Worm (Caenorhabditis elegans) whole organism, L3 larva: ENCODE measurements around the gene fubl-3.

ENCODE experiments used
- R02D3.7 ChIP-seq: fragments of 150-350 bp; optimal IDR thresholded peaks from 2 replicates; lab custom pipeline; 2014; ENCODE audit warnings: missing biosample characterization, missing genetic modification characterization
- ZK546.5 ChIP-seq: sonication (generic microtip); optimal IDR thresholded peaks from 2 replicates; lab custom pipeline; 2017; ENCODE audit warnings: missing biosample characterization, missing genetic modification characterization
- aly-2 ChIP-seq: fragments of 150-350 bp; optimal IDR thresholded peaks from 2 replicates; lab custom pipeline; 2014; ENCODE audit warnings: missing biosample characterization, missing genetic modification characterization
- ama-1 ChIP-seq: fragments of 150-350 bp; optimal IDR thresholded peaks from 2 replicates; lab custom pipeline; 2018
- ceh-16 ChIP-seq: sonication (generic microtip); optimal IDR thresholded peaks from 2 replicates; lab custom pipeline; 2017; ENCODE audit warnings: missing biosample characterization, missing genetic modification characterization
- ceh-28 ChIP-seq: fragments of 150-350 bp; optimal IDR thresholded peaks from 2 replicates; lab custom pipeline; 2014; ENCODE audit warnings: missing biosample characterization, missing genetic modification reagents, missing genetic modification characterization
- ceh-82 ChIP-seq: fragments of 150-350 bp; optimal IDR thresholded peaks from 2 replicates; lab custom pipeline; 2014; ENCODE audit warnings: missing biosample characterization, missing genetic modification characterization
- ceh-9 ChIP-seq: sonication (generic microtip); optimal IDR thresholded peaks from 2 replicates; lab custom pipeline; 2018; ENCODE audit warnings: missing biosample characterization, missing genetic modification characterization
- daf-12 ChIP-seq: fragments of 150-350 bp; optimal IDR thresholded peaks from 2 replicates; lab custom pipeline; 2014; ENCODE audit warnings: missing biosample characterization, missing genetic modification reagents, missing genetic modification characterization
- egl-27 ChIP-seq: sonication (generic microtip); optimal IDR thresholded peaks from 4 replicates; lab custom pipeline; 2017; ENCODE audit warnings: missing biosample characterization, missing genetic modification reagents, missing genetic modification characterization
- egl-5 ChIP-seq: fragments of 150-350 bp; optimal IDR thresholded peaks from 2 replicates; lab custom pipeline; 2017; ENCODE audit warnings: missing biosample characterization, missing genetic modification reagents, missing genetic modification characterization, inconsistent platforms
- elt-1 ChIP-seq: fragments of 150-350 bp; optimal IDR thresholded peaks from 2 replicates; lab custom pipeline; 2014; ENCODE audit warnings: missing biosample characterization, missing genetic modification characterization
- elt-2 ChIP-seq: sonication (generic microtip); optimal IDR thresholded peaks from 2 replicates; lab custom pipeline; 2016; ENCODE audit warnings: missing genetic modification reagents, mild to moderate bottlenecking, missing genetic modification characterization, missing compliant biosample characterization
- elt-3 ChIP-seq, 3 experiments: fragments of 150-350 bp in 1 of 3; sonication (generic microtip) in 2 of 3; optimal IDR thresholded peaks; 2 replicates in 2 of 3; 4 replicates in 1 of 3; lab custom pipeline; 2014 to 2017; ENCODE audit warnings: missing biosample characterization in 3 of 3, missing genetic modification characterization in 3 of 3
- eor-1 ChIP-seq, 2 experiments: fragments of 150-350 bp; optimal IDR thresholded peaks; 2 replicates each; lab custom pipeline; 2014 to 2018; ENCODE audit warnings: missing biosample characterization in 2 of 2, missing genetic modification characterization in 2 of 2
- fkh-10 ChIP-seq: sonication (generic microtip); optimal IDR thresholded peaks from 2 replicates; lab custom pipeline; 2017; ENCODE audit warnings: missing biosample characterization, missing genetic modification reagents, missing genetic modification characterization
- fkh-2 ChIP-seq: fragments of 150-350 bp; optimal IDR thresholded peaks from 2 replicates; lab custom pipeline; 2014; ENCODE audit warnings: missing biosample characterization, missing genetic modification reagents, missing genetic modification characterization
- fos-1 ChIP-seq: fragments of 150-350 bp; optimal IDR thresholded peaks from 2 replicates; lab custom pipeline; 2014; ENCODE audit warnings: missing biosample characterization, missing genetic modification characterization
- hmg-11 ChIP-seq: sonication (generic microtip); optimal IDR thresholded peaks from 2 replicates; lab custom pipeline; 2016; ENCODE audit warnings: missing genetic modification characterization, missing compliant biosample characterization
- jun-1 ChIP-seq: fragments of 150-350 bp; optimal IDR thresholded peaks from 2 replicates; lab custom pipeline; 2014; ENCODE audit warnings: missing biosample characterization, missing genetic modification reagents, missing genetic modification characterization
- lin-15B ChIP-seq: fragments of 150-350 bp; optimal IDR thresholded peaks from 2 replicates; lab custom pipeline; 2014; ENCODE audit warnings: missing biosample characterization, missing genetic modification characterization
- lin-39 ChIP-seq: fragments of 150-350 bp; optimal IDR thresholded peaks from 2 replicates; lab custom pipeline; 2018; ENCODE audit warnings: missing biosample characterization, missing genetic modification reagents, missing genetic modification characterization
- lsy-12 ChIP-seq: sonication (generic microtip); optimal IDR thresholded peaks from 2 replicates; lab custom pipeline; 2016; ENCODE audit warnings: mild to moderate bottlenecking, missing genetic modification characterization, missing compliant biosample characterization
- mdl-1 ChIP-seq: fragments of 150-350 bp; optimal IDR thresholded peaks from 2 replicates; lab custom pipeline; 2014; ENCODE audit warnings: missing biosample characterization, missing genetic modification characterization
- mml-1 ChIP-seq: fragments of 150-350 bp; sonication (generic microtip); optimal IDR thresholded peaks from 3 replicates; lab custom pipeline; 2014; ENCODE audit warnings: missing biosample characterization, missing genetic modification characterization
- nfya-1 ChIP-seq: sonication (generic microtip); optimal IDR thresholded peaks from 2 replicates; lab custom pipeline; 2017; ENCODE audit warnings: missing genetic modification characterization, mild to moderate bottlenecking, missing compliant biosample characterization, antibody characterized with exemption, moderate library complexity; ENCODE audit not compliant: insufficient read depth
- nhr-11 ChIP-seq: fragments of 150-350 bp; optimal IDR thresholded peaks from 2 replicates; lab custom pipeline; 2014; ENCODE audit warnings: missing biosample characterization, missing genetic modification characterization
- nhr-12 ChIP-seq: fragments of 150-350 bp; optimal IDR thresholded peaks from 2 replicates; lab custom pipeline; 2014; ENCODE audit warnings: missing biosample characterization, missing genetic modification characterization
- nhr-23 ChIP-seq: fragments of 150-350 bp; optimal IDR thresholded peaks from 2 replicates; lab custom pipeline; 2014; ENCODE audit warnings: missing biosample characterization, missing genetic modification reagents, missing genetic modification characterization
- nhr-237 ChIP-seq: fragments of 150-350 bp; optimal IDR thresholded peaks from 2 replicates; lab custom pipeline; 2014; ENCODE audit warnings: missing biosample characterization, missing genetic modification characterization
- nhr-25 ChIP-seq: sonication (generic microtip); optimal IDR thresholded peaks from 2 replicates; lab custom pipeline; 2017; ENCODE audit warnings: missing biosample characterization, missing genetic modification characterization
- nhr-28 ChIP-seq: fragments of 150-350 bp; optimal IDR thresholded peaks from 2 replicates; lab custom pipeline; 2014; ENCODE audit warnings: missing biosample characterization, missing genetic modification characterization
- nhr-43 ChIP-seq: sonication (generic microtip); optimal IDR thresholded peaks from 2 replicates; lab custom pipeline; 2016; ENCODE audit warnings: mild to moderate bottlenecking, missing genetic modification characterization, missing compliant biosample characterization; ENCODE audit not compliant: poor library complexity, severe bottlenecking
- nhr-67 ChIP-seq: fragments of 150-350 bp; optimal IDR thresholded peaks from 2 replicates; lab custom pipeline; 2014; ENCODE audit warnings: missing biosample characterization, missing genetic modification characterization
- nhr-76 ChIP-seq: fragments of 150-350 bp; sonication (generic microtip); optimal IDR thresholded peaks from 5 replicates; lab custom pipeline; 2014; ENCODE audit warnings: missing biosample characterization, missing genetic modification characterization
- nhr-77 ChIP-seq: fragments of 150-350 bp; optimal IDR thresholded peaks from 2 replicates; lab custom pipeline; 2014; ENCODE audit warnings: missing biosample characterization, missing genetic modification characterization
- pha-4 ChIP-seq: fragments of 150-350 bp; optimal IDR thresholded peaks from 2 replicates; lab custom pipeline; 2014; ENCODE audit warnings: missing biosample characterization, missing genetic modification reagents, missing genetic modification characterization
- pqm-1 ChIP-seq: fragments of 150-350 bp; optimal IDR thresholded peaks from 2 replicates; lab custom pipeline; 2017; ENCODE audit warnings: missing biosample characterization, missing genetic modification characterization, inconsistent platforms
- sea-2 ChIP-seq: fragments of 150-350 bp; sonication (generic microtip); optimal IDR thresholded peaks from 4 replicates; lab custom pipeline; 2014; ENCODE audit warnings: missing biosample characterization, missing genetic modification reagents, missing genetic modification characterization
- skn-1 ChIP-seq: fragments of 150-350 bp; optimal IDR thresholded peaks from 2 replicates; lab custom pipeline; 2014; ENCODE audit warnings: missing biosample characterization, missing genetic modification characterization
- snpc-4 ChIP-seq: fragments of 150-350 bp; optimal IDR thresholded peaks from 2 replicates; lab custom pipeline; 2014; ENCODE audit warnings: missing biosample characterization, missing genetic modification characterization
- tbx-2 ChIP-seq: sonication (generic microtip); optimal IDR thresholded peaks from 2 replicates; lab custom pipeline; 2016; ENCODE audit warnings: mild to moderate bottlenecking, missing genetic modification characterization, missing compliant biosample characterization
- unc-39 ChIP-seq: sonication (generic microtip); optimal IDR thresholded peaks from 4 replicates; lab custom pipeline; 2017; ENCODE audit warnings: missing biosample characterization, missing genetic modification characterization
- unc-62 ChIP-seq: fragments of 150-350 bp; sonication (generic microtip); optimal IDR thresholded peaks from 4 replicates; lab custom pipeline; 2014; ENCODE audit warnings: missing biosample characterization, missing genetic modification reagents, missing genetic modification characterization
- zag-1 ChIP-seq: fragments of 150-350 bp; optimal IDR thresholded peaks from 2 replicates; lab custom pipeline; 2014; ENCODE audit warnings: missing biosample characterization, missing genetic modification characterization
- ztf-11 ChIP-seq: fragments of 150-350 bp; optimal IDR thresholded peaks from 2 replicates; lab custom pipeline; 2014; ENCODE audit warnings: missing biosample characterization, missing genetic modification characterization
- ztf-4 ChIP-seq: fragments of 150-350 bp; optimal IDR thresholded peaks from 2 replicates; lab custom pipeline; 2014; ENCODE audit warnings: missing biosample characterization, missing genetic modification characterization

The fubl-3 gene

DNA sequence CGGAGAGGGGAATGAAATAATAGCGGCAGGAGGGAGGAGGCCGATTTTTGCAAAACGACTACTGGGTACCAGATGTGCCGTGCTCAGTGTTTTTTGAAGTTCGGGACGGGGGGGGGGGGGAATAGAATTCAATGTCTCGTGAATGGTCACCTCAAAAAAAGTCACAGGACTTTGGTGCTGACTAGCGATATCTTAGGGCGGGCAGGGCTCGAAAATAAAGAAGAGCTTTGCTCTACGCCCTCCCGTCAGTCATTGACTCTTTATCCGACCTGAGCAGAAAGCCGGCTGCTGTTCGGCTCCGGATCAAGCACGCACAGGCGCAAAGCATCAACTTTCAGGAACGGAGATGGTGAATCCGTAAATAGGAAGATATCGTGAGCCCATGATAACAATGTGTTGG lies 43.7 kb upstream of the fubl-3 start:
- TF ChIP-seq nfya-1 (no peak), nhr-76 (tag; lab: Kevin White, UChicago) (no peak), jun-1 (tag; lab: Kevin White, UChicago) (no peak), fos-1 (tag; lab: Kevin White, UChicago) (no peak), eor-1 (tag; optimal IDR thresholded peaks at IDR 0.05; lab: Kevin White, UChicago) (no peak)

DNA sequence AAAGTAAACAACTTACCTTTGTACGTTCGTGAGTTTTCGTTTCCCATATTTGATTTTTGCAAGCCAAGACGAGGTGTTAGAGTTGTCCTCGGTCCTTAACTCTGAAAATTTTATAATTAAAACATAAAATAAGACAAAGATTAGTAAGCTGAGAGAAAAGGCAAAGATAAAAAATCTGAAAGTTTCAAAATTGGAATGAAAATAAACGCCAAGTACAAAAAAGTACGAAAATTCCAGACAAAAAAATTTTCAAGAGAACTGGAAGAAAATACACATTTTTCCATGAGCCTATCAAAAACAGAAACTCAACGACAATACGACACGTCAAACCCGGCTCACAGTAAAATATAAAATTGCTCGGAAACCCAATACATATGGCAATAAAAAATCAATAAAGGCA lies 42.7 kb upstream of the fubl-3 start, which contains the start of gene F10D7.5:
F10D7.5 (minus strand) TSS at position 101 of the 400 bp plus-strand sequence.
- TF ChIP-seq elt-1 (no peak), ztf-4 (tag; lab: Kevin White, UChicago) (no peak), ceh-82 (tag; lab: Kevin White, UChicago) (no peak), mdl-1 (tag; lab: Kevin White, UChicago) (no peak), unc-62 (no peak), fkh-10 (GFP tag; lab: Kevin White, UChicago) (no peak), jun-1 (tag; lab: Kevin White, UChicago) (no peak), snpc-4 (tag; lab: Kevin White, UChicago) (no peak), nhr-23 (tag; lab: Kevin White, UChicago) (no peak), nhr-67 (no peak), nhr-43 (no peak), ZK546.5 (tag; lab: Kevin White, UChicago) (no peak), nhr-28 (tag; lab: Kevin White, UChicago) (no peak), ceh-9 (tag; lab: Kevin White, UChicago) (no peak), hmg-11 (tag; lab: Kevin White, UChicago) (no peak), ama-1 (lab: Kevin White, UChicago) (no peak), nhr-12 (tag; lab: Kevin White, UChicago) (no peak)

DNA sequence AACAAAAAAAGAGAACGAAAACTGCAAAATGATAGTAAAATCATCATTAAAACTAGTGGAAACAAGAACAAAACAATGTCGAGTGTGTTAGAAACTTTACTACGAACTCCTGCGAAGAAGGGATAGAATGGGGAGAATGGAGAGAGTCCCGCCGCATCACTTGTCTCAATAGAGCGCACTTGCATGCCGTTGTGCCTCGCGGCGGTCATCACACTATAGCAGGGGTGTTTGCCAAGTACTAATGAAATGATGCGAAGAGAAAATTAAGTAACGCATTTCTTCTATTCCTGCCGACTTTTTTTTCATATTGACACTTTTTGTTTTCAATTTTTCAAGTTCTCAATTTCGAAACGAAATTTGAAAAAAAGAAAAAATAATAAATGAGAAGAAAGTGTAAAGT lies 42.1 kb upstream of the fubl-3 start:
- TF ChIP-seq nhr-67, result no peak
- no peak for TF ChIP-seq ceh-9 (tag; lab: Kevin White, UChicago)
- no peak for TF ChIP-seq ztf-4 (tag; lab: Kevin White, UChicago)
- TF ChIP-seq fos-1 (tag; lab: Kevin White, UChicago), result no peak
- no peak for TF ChIP-seq skn-1 (tag; lab: Kevin White, UChicago)
- no peak for TF ChIP-seq egl-27 (tag; lab: Kevin White, UChicago)
- no peak for TF ChIP-seq tbx-2 (tag; lab: Kevin White, UChicago)
- TF ChIP-seq pha-4, result peak; percentile 92
- TF ChIP-seq lin-15B (tag; lab: Kevin White, UChicago), result peak; percentile 82
- no peak for TF ChIP-seq elt-3 (tag; optimal IDR thresholded peaks at IDR 0.05; lab: Kevin White, UChicago)
- peak; percentile 78 for TF ChIP-seq nhr-25
- no peak for TF ChIP-seq ceh-82 (tag; lab: Kevin White, UChicago)
- TF ChIP-seq eor-1 (tag; optimal IDR thresholded peaks at IDR 0.05; lab: Kevin White, UChicago), result no peak
- no peak for TF ChIP-seq ama-1 (lab: Kevin White, UChicago)
- peak; percentile 44 for TF ChIP-seq nhr-43
- TF ChIP-seq nhr-23 (tag; lab: Kevin White, UChicago), result peak; percentile 72
- no peak for TF ChIP-seq ceh-16 (tag; lab: Kevin White, UChicago)
- peak; percentile 12 for TF ChIP-seq egl-5 (tag; lab: Kevin White, UChicago)
- TF ChIP-seq fkh-2 (tag; lab: Kevin White, UChicago), result no peak
- TF ChIP-seq nhr-77 (tag; lab: Kevin White, UChicago), result no peak
- peak; percentile 59 for TF ChIP-seq lin-39
- TF ChIP-seq sea-2 (GFP tag; lab: Kevin White, UChicago), result no peak
- no peak for TF ChIP-seq lsy-12 (tag; lab: Kevin White, UChicago)
- no peak for TF ChIP-seq R02D3.7 (tag; lab: Kevin White, UChicago)
- TF ChIP-seq zag-1, result no peak
- no peak for TF ChIP-seq unc-62
- TF ChIP-seq daf-12 (tag; lab: Kevin White, UChicago), result no peak
- TF ChIP-seq nfya-1, result peak; percentile 62
- no peak for TF ChIP-seq nhr-11 (tag; lab: Kevin White, UChicago)
- no peak for TF ChIP-seq mdl-1 (tag; lab: Kevin White, UChicago)
- no peak for TF ChIP-seq nhr-12 (tag; lab: Kevin White, UChicago)
- TF ChIP-seq nhr-237 (tag; lab: Kevin White, UChicago), result no peak
- no peak for TF ChIP-seq ceh-28 (tag; lab: Kevin White, UChicago)
- peak; percentile 82 for TF ChIP-seq hmg-11 (tag; lab: Kevin White, UChicago)
- peak; percentile 17 for TF ChIP-seq jun-1 (tag; lab: Kevin White, UChicago)
- TF ChIP-seq ztf-11 (tag; lab: Kevin White, UChicago), result no peak
- no peak for TF ChIP-seq nhr-28 (tag; lab: Kevin White, UChicago)
- TF ChIP-seq elt-2 (tag; lab: Kevin White, UChicago), result peak; percentile 51
- no peak for TF ChIP-seq unc-39 (tag; lab: Kevin White, UChicago)
- TF ChIP-seq pqm-1 (tag; lab: Kevin White, UChicago), result no peak
- peak; percentile 69 for TF ChIP-seq fkh-10 (GFP tag; lab: Kevin White, UChicago)
- TF ChIP-seq elt-1, result no peak
- peak; percentile 84 for TF ChIP-seq snpc-4 (tag; lab: Kevin White, UChicago)
- TF ChIP-seq aly-2, result no peak
- no peak for TF ChIP-seq ZK546.5 (tag; lab: Kevin White, UChicago)
- TF ChIP-seq mml-1 (tag; lab: Kevin White, UChicago), result no peak
- no peak for TF ChIP-seq nhr-76 (tag; lab: Kevin White, UChicago)
